Worm (Caenorhabditis elegans): ENCODE measurements around the gene str-5.

ce11 chrV:15719570-15719969 is 33.5 kb upstream of the str-5 start, which contains the start of gene Y6E2A.7:
- no peak for TF ChIP-seq tbx-37 (GFP tag; conservative IDR thresholded peaks at IDR 0.05)
- no peak for TF ChIP-seq B0310.2 (tag; optimal IDR thresholded peaks at IDR 0.05)
- TF ChIP-seq ama-1 (optimal IDR thresholded peaks at IDR 0.05) = no peak
- no peak for TF ChIP-seq aly-1 (tag; optimal IDR thresholded peaks at IDR 0.05)
- no peak for TF ChIP-seq sea-1 (GFP tag; conservative IDR thresholded peaks at IDR 0.05)
- no peak for TF ChIP-seq ceh-13 (GFP tag; optimal IDR thresholded peaks at IDR 0.05)
- TF ChIP-seq hmg-4 (GFP tag; optimal IDR thresholded peaks at IDR 0.05) = no peak
- no peak for TF ChIP-seq tbx-11 (GFP tag; IDR thresholded peaks at IDR 0.05)
- TF ChIP-seq flt-1 (GFP tag; IDR thresholded peaks at IDR 0.05) = no peak
- no peak for TF ChIP-seq scrt-1 (GFP tag; IDR thresholded peaks at IDR 0.05)
- no peak for TF ChIP-seq hmbx-1 (tag; optimal IDR thresholded peaks at IDR 0.05)
- TF ChIP-seq hnd-1 (tag; optimal IDR thresholded peaks at IDR 0.05) = no peak

Data from whole organism, early embryonic.